Worm (Caenorhabditis elegans) whole organism, L1 larva: Measurements from ENCODE around the gene F28H7.8.

Experiments
- C04F5.9 ChIP-seq: sonication (generic microtip); optimal IDR thresholded peaks from 2 replicates; lab custom pipeline; 2016; ENCODE audit warnings: missing genetic modification characterization, missing compliant biosample characterization
- F16B12.6 ChIP-seq: fragments of 150-350 bp; optimal IDR thresholded peaks from 2 replicates; lab custom pipeline; 2014; ENCODE audit warnings: missing biosample characterization, missing genetic modification characterization
- blmp-1 ChIP-seq: fragments of 150-350 bp; optimal IDR thresholded peaks from 2 replicates; lab custom pipeline; 2014; ENCODE audit warnings: missing biosample characterization, missing genetic modification characterization
- ceh-63 ChIP-seq: fragments of 200-800 bp; sonication (Bioruptor generic); optimal IDR thresholded peaks from 2 replicates; lab custom pipeline; 2018; ENCODE audit warnings: mild to moderate bottlenecking, missing genetic modification characterization, missing compliant biosample characterization
- ceh-8 ChIP-seq: fragments of 200-800 bp; sonication (Bioruptor generic); optimal IDR thresholded peaks from 2 replicates; lab custom pipeline; 2018; ENCODE audit warnings: mild to moderate bottlenecking, missing genetic modification characterization, moderate library complexity, missing compliant biosample characterization
- ces-1 ChIP-seq: fragments of 150-350 bp; optimal IDR thresholded peaks from 2 replicates; lab custom pipeline; 2014; ENCODE audit warnings: missing biosample characterization, missing genetic modification reagents, missing genetic modification characterization
- dpl-1 ChIP-seq, 3 experiments: fragments of 150-350 bp in 2 of 3; sonication (generic microtip) in 1 of 3; optimal IDR thresholded peaks; 2 replicates each; lab custom pipeline; 2014 to 2017; ENCODE audit warnings: missing biosample characterization in 3 of 3, missing genetic modification characterization in 3 of 3, missing genetic modification reagents in 3 of 3
- dsc-1 ChIP-seq: sonication (generic microtip); optimal IDR thresholded peaks from 2 replicates; lab custom pipeline; 2016; ENCODE audit warnings: mild to moderate bottlenecking, missing genetic modification characterization, missing compliant biosample characterization
- egl-13 ChIP-seq: sonication (generic microtip); optimal IDR thresholded peaks from 2 replicates; lab custom pipeline; 2016; ENCODE audit warnings: missing genotype, missing genetic modification reagents, missing genetic modification characterization, missing compliant biosample characterization
- elt-2 ChIP-seq: sonication (generic microtip); optimal IDR thresholded peaks from 2 replicates; lab custom pipeline; 2016; ENCODE audit warnings: missing genetic modification characterization, mild to moderate bottlenecking, inconsistent platforms, missing compliant biosample characterization, missing genetic modification reagents
- isw-1 ChIP-seq: fragments of 200-800 bp; sonication (Bioruptor generic); IDR thresholded peaks from 2 replicates; pipeline ENCODE4 v1.3.6; 2022; ENCODE audit warnings: missing genetic modification characterization, missing compliant biosample characterization
- lin-13 ChIP-seq: fragments of 150-350 bp; optimal IDR thresholded peaks from 2 replicates; lab custom pipeline; 2014; ENCODE audit warnings: missing biosample characterization, missing genetic modification reagents, missing genetic modification characterization
- lin-35 ChIP-seq, 2 experiments: fragments of 150-350 bp; optimal IDR thresholded peaks; 2 replicates each; lab custom pipeline; 2014; ENCODE audit warnings: missing biosample characterization in 2 of 2, missing genetic modification characterization in 2 of 2, missing genetic modification reagents in 2 of 2
- lin-39 ChIP-seq: fragments of 150-350 bp; optimal IDR thresholded peaks from 2 replicates; lab custom pipeline; 2014; ENCODE audit warnings: missing biosample characterization, missing genetic modification reagents, missing genetic modification characterization
- lir-3 ChIP-seq: sonication (generic microtip); optimal IDR thresholded peaks from 2 replicates; lab custom pipeline; 2016; ENCODE audit warnings: mild to moderate bottlenecking, missing genetic modification characterization, moderate library complexity, missing compliant biosample characterization; ENCODE audit not compliant: poor library complexity
- lsy-2 ChIP-seq, 2 experiments: fragments of 150-350 bp; optimal IDR thresholded peaks; 2 replicates each; lab custom pipeline; 2014; ENCODE audit warnings: missing biosample characterization in 2 of 2, missing genetic modification characterization in 2 of 2
- mab-9 ChIP-seq: fragments of 200-800 bp; sonication (Bioruptor generic); IDR thresholded peaks from 2 replicates; pipeline ENCODE4 v1.3.6; 2022; ENCODE audit warnings: missing genetic modification reagents, missing genetic modification characterization, missing compliant biosample characterization
- mdl-1 ChIP-seq, 2 experiments: fragments of 150-350 bp; optimal IDR thresholded peaks; 2 replicates each; lab custom pipeline; 2014 to 2017; ENCODE audit warnings: missing biosample characterization in 2 of 2, missing genetic modification characterization in 2 of 2, inconsistent platforms in 1 of 2
- mef-2 ChIP-seq: fragments of 150-350 bp; optimal IDR thresholded peaks from 2 replicates; lab custom pipeline; 2014; ENCODE audit warnings: missing biosample characterization, missing genetic modification characterization
- nhr-11 ChIP-seq: fragments of 150-350 bp; optimal IDR thresholded peaks from 2 replicates; lab custom pipeline; 2014; ENCODE audit warnings: missing biosample characterization, missing genetic modification characterization
- nhr-19 ChIP-seq: fragments of 200-800 bp; sonication (Bioruptor generic); conservative IDR thresholded peaks from 2 replicates; pipeline ENCODE4 v1.3.6; 2022; ENCODE audit warnings: missing genetic modification characterization, missing compliant biosample characterization
- nhr-237 ChIP-seq: fragments of 150-350 bp; optimal IDR thresholded peaks from 2 replicates; lab custom pipeline; 2014; ENCODE audit warnings: missing biosample characterization, missing genetic modification characterization
- nhr-28 ChIP-seq: fragments of 150-350 bp; optimal IDR thresholded peaks from 2 replicates; lab custom pipeline; 2014; ENCODE audit warnings: missing biosample characterization, missing genetic modification characterization
- nhr-47 ChIP-seq: sonication (generic microtip); optimal IDR thresholded peaks from 2 replicates; lab custom pipeline; 2016; ENCODE audit warnings: mild to moderate bottlenecking, missing genetic modification characterization, moderate library complexity, missing compliant biosample characterization
- nhr-71 ChIP-seq: sonication (generic microtip); optimal IDR thresholded peaks from 2 replicates; lab custom pipeline; 2016; ENCODE audit warnings: mild to moderate bottlenecking, missing genetic modification characterization, moderate library complexity, missing compliant biosample characterization
- nhr-76 ChIP-seq: sonication (generic microtip); optimal IDR thresholded peaks from 2 replicates; lab custom pipeline; 2017; ENCODE audit warnings: missing biosample characterization, missing genetic modification characterization
- pax-3 ChIP-seq: fragments of 200-800 bp; sonication (Bioruptor generic); optimal IDR thresholded peaks from 2 replicates; lab custom pipeline; 2018; ENCODE audit warnings: mild to moderate bottlenecking, missing genetic modification characterization, moderate library complexity, missing compliant biosample characterization
- snpc-4 ChIP-seq: fragments of 150-350 bp; optimal IDR thresholded peaks from 2 replicates; lab custom pipeline; 2014; ENCODE audit warnings: missing biosample characterization, missing genetic modification characterization
- snu-23 ChIP-seq: sonication (generic microtip); optimal IDR thresholded peaks from 2 replicates; lab custom pipeline; 2016; ENCODE audit warnings: missing genetic modification characterization, missing compliant biosample characterization
- sup-37 ChIP-seq: fragments of 200-800 bp; sonication (Bioruptor generic); optimal IDR thresholded peaks from 2 replicates; lab custom pipeline; 2018; ENCODE audit warnings: mild to moderate bottlenecking, missing genetic modification characterization, missing compliant biosample characterization
- swsn-7 ChIP-seq: sonication (generic microtip); optimal IDR thresholded peaks from 2 replicates; lab custom pipeline; 2016; ENCODE audit warnings: missing genetic modification characterization, missing compliant biosample characterization
- tbx-2 ChIP-seq: sonication (generic microtip); optimal IDR thresholded peaks from 2 replicates; lab custom pipeline; 2016; ENCODE audit warnings: missing genetic modification characterization, missing compliant biosample characterization
- unc-30 ChIP-seq: sonication (generic microtip); optimal IDR thresholded peaks from 2 replicates; lab custom pipeline; 2017; ENCODE audit warnings: missing biosample characterization, missing genetic modification characterization
- unc-62 ChIP-seq: fragments of 150-350 bp; optimal IDR thresholded peaks from 2 replicates; lab custom pipeline; 2014; ENCODE audit warnings: missing biosample characterization, missing genetic modification reagents, missing genetic modification characterization
- vab-15 ChIP-seq: sonication (generic microtip); optimal IDR thresholded peaks from 2 replicates; lab custom pipeline; 2017; ENCODE audit warnings: missing genotype, mild to moderate bottlenecking, missing genetic modification characterization, missing compliant biosample characterization
- xbp-1 ChIP-seq: sonication (generic microtip); optimal IDR thresholded peaks from 2 replicates; lab custom pipeline; 2016; ENCODE audit warnings: missing genetic modification characterization, missing compliant biosample characterization
- zip-4 ChIP-seq: fragments of 200-800 bp; sonication (Bioruptor generic); optimal IDR thresholded peaks from 2 replicates; lab custom pipeline; 2018; ENCODE audit warnings: mild to moderate bottlenecking, missing genetic modification characterization, moderate library complexity, missing compliant biosample characterization

Gene F28H7.8

ce11 chrV:10790921-10791320 is 32.2 kb downstream of the F28H7.8 start, which contains the start of gene D1054.9:
Gene D1054.9, minus strand, starts transcription at chrV:10791057.
- TF ChIP-seq ceh-63 (GFP tag; lab: Kevin White, UChicago) (no peak), nhr-19 (GFP tag; lab: Robert Waterston, UW) (no peak)

- TF ChIP-seq nhr-237 (tag; lab: Kevin White, UChicago) (no peak), zip-4 (no peak), pax-3 (tag; lab: Kevin White, UChicago) (no peak), F16B12.6 (tag; lab: Kevin White, UChicago) (no peak), nhr-11 (tag; lab: Kevin White, UChicago) (no peak)
Measured at ce11 chrV:10792775-10793174, 34.0 kb downstream of the F28H7.8 start, which contains the start of gene D1054.10. Gene D1054.10, minus strand, starts transcription at chrV:10792875.

- TF ChIP-seq lin-13 (GFP tag; lab: Kevin White, UChicago) (no peak), lin-35 (GFP tag; optimal IDR thresholded peaks at IDR 0.05; lab: Kevin White, UChicago) (no peak), snu-23 (GFP tag; lab: Kevin White, UChicago) (no peak), snpc-4 (tag; lab: Kevin White, UChicago) (no peak)
Measured at ce11 chrV:10793498-10793897, 34.7 kb downstream of the F28H7.8 start, which contains the start of gene ule-3. Gene ule-3, plus strand, starts transcription at chrV:10793798.

- TF ChIP-seq nhr-71 (tag; lab: Kevin White, UChicago) (no peak), dpl-1 (GFP tag; optimal IDR thresholded peaks at IDR 0.05; lab: Kevin White, UChicago) (no peak), nhr-47 (no peak), mab-9 (GFP tag; lab: Robert Waterston, UW) (no peak), mdl-1 (tag; optimal IDR thresholded peaks at IDR 0.05; lab: Kevin White, UChicago) (no peak), F16B12.6 (tag; lab: Kevin White, UChicago) (no peak), nhr-237 (tag; lab: Kevin White, UChicago) (no peak), ces-1 (GFP tag; lab: Kevin White, UChicago) (no peak), isw-1 (GFP tag; lab: Robert Waterston, UW) (no peak), nhr-76 (tag; lab: Kevin White, UChicago) (no peak), lin-39 (tag; lab: Kevin White, UChicago) (no peak), unc-62 (GFP tag; lab: Kevin White, UChicago) (no peak), vab-15 (no peak), xbp-1 (tag; lab: Kevin White, UChicago) (no peak), blmp-1 (tag; lab: Kevin White, UChicago) (no peak), nhr-28 (tag; lab: Kevin White, UChicago) (no peak), dsc-1 (tag; lab: Kevin White, UChicago) (no peak), C04F5.9 (tag; lab: Kevin White, UChicago) (no peak)
Measured at ce11 chrV:10794463-10794862, 35.7 kb downstream of the F28H7.8 start.

- TF ChIP-seq zip-4 (no peak), tbx-2 (tag; lab: Kevin White, UChicago) (no peak), ceh-8 (GFP tag; lab: Kevin White, UChicago) (no peak), unc-30 (no peak), elt-2 (tag; lab: Kevin White, UChicago) (no peak), lsy-2 (tag; optimal IDR thresholded peaks at IDR 0.05; lab: Kevin White, UChicago) (no peak), pax-3 (tag; lab: Kevin White, UChicago) (no peak), swsn-7 (tag; lab: Kevin White, UChicago) (no peak), ceh-63 (GFP tag; lab: Kevin White, UChicago) (no peak), sup-37 (GFP tag; lab: Kevin White, UChicago) (no peak), mef-2 (tag; lab: Kevin White, UChicago) (no peak), snpc-4 (tag; lab: Kevin White, UChicago) (no peak), lir-3 (tag; lab: Kevin White, UChicago) (no peak), isw-1 (GFP tag; lab: Robert Waterston, UW) (no peak), xbp-1 (tag; lab: Kevin White, UChicago) (no peak), egl-13 (tag; lab: Kevin White, UChicago) (no peak)
Measured at ce11 chrV:10795494-10795893, 36.7 kb downstream of the F28H7.8 start, which contains the start of gene D1054.19. Gene D1054.19, plus strand, starts transcription at chrV:10795794.
